Worm (Caenorhabditis elegans): Measurements from ENCODE around the gene C15F1.5.

C15F1.5 gene

DNA sequence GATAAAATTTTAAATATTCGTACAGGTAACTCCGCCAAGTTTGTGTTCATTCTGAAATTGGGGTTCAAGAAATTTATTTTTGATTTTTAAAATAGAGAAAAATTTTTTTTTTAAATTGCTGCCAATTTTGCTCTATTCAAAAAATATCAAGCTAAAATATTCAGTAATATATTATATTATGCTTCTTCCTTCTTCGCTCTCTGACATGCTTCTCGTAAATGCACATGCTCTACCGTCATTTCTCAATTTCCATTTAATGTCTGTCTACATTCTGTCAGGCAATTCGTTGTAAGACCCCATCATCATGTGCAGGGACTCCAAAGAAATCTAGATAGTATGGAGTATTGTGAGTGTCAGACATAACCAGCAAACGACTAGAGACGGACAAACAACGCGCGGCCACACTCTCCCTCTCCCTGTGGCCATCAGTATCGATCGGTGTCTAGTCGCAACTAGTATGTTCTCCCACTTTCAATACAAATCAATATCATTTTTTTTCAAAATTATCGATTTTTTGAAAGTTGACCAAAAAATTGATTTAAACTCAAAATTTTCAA lies 19.1 kb downstream of the C15F1.5 start, which contains the start of the genes malt-1 and ceh-38 (continued):
- TF ChIP-seq sptf-1 (tag; optimal IDR thresholded peaks at IDR 0.05) (no peak), ets-5 (GFP tag; IDR thresholded peaks at IDR 0.05) (no peak), isw-1 (GFP tag; IDR thresholded peaks at IDR 0.05) (peak; percentile 89), zag-1 (tag; optimal IDR thresholded peaks at IDR 0.05) (peak; percentile 96), lin-13 (GFP tag; optimal IDR thresholded peaks at IDR 0.05) (peak; percentile 96), xbp-1 (tag; optimal IDR thresholded peaks at IDR 0.05) (peak; percentile 93), F16B12.6 (tag; optimal IDR thresholded peaks at IDR 0.05) (peak; percentile 64), pag-3 (tag; optimal IDR thresholded peaks at IDR 0.05; ENCODE audit: borderline replicate concordance, insufficient read depth) (no peak), nhr-28 (tag; optimal IDR thresholded peaks at IDR 0.05) (no peak), sup-37 (GFP tag; optimal IDR thresholded peaks at IDR 0.05) (peak; percentile 74), hlh-4 (tag; optimal IDR thresholded peaks at IDR 0.05) (no peak), unc-130 (tag; optimal IDR thresholded peaks at IDR 0.05) (peak; percentile 32), irx-1 (tag; optimal IDR thresholded peaks at IDR 0.05) (peak; percentile 93), elt-3 (tag; optimal IDR thresholded peaks at IDR 0.05) (peak in 3 of 6 experiments; percentile 19 to 76 (median 75)), sox-4 (tag; optimal IDR thresholded peaks at IDR 0.05) (peak; percentile 76), blmp-1 (tag; optimal IDR thresholded peaks at IDR 0.05) (peak; percentile 86), ceh-63 (GFP tag; optimal IDR thresholded peaks at IDR 0.05) (peak; percentile 84), ceh-82 (tag; optimal IDR thresholded peaks at IDR 0.05) (peak; percentile 81 to 94 (median 84)), egl-13 (tag; optimal IDR thresholded peaks at IDR 0.05) (peak; percentile 88), ztf-4 (tag; optimal IDR thresholded peaks at IDR 0.05) (peak; percentile 94), fkh-8 (tag; optimal IDR thresholded peaks at IDR 0.05) (peak; percentile 97), hlh-17 (GFP tag; optimal IDR thresholded peaks at IDR 0.05; ENCODE audit: borderline replicate concordance) (no peak), lin-15B (tag; optimal IDR thresholded peaks at IDR 0.05) (peak; percentile 74), nhr-237 (tag; optimal IDR thresholded peaks at IDR 0.05) (peak; percentile 90), lsy-2 (tag; optimal IDR thresholded peaks at IDR 0.05) (peak; percentile 96 to 98), mab-9 (GFP tag; IDR thresholded peaks at IDR 0.05) (peak; percentile 80), lin-14 (GFP tag; optimal IDR thresholded peaks at IDR 0.05) (peak; percentile 98), aly-2 (tag; optimal IDR thresholded peaks at IDR 0.05) (peak; percentile 71), ztf-11 (tag; optimal IDR thresholded peaks at IDR 0.05) (peak in 1 of 2 experiments; percentile 87), efl-3 (GFP tag; optimal IDR thresholded peaks at IDR 0.05) (no peak), C04F5.9 (tag; optimal IDR thresholded peaks at IDR 0.05) (peak; percentile 99), fkh-10 (GFP tag; optimal IDR thresholded peaks at IDR 0.05) (peak; percentile 84), nhr-71 (tag; optimal IDR thresholded peaks at IDR 0.05) (peak; percentile 98), elt-2 (tag; optimal IDR thresholded peaks at IDR 0.05) (peak; percentile 86), dpl-1 (GFP tag; optimal IDR thresholded peaks at IDR 0.05) (peak; percentile 76 to 85 (median 84)), unc-98 (GFP tag; IDR thresholded peaks at IDR 0.05) (0 out of 2 replicates have a peak, but pooled peaks have one; percentile 4), unc-62 (GFP tag; optimal IDR thresholded peaks at IDR 0.05) (no peak), mep-1 (tag; optimal IDR thresholded peaks at IDR 0.05) (peak; percentile 97), mdl-1 (tag; optimal IDR thresholded peaks at IDR 0.05) (peak; percentile 77 to 97), nhr-85 (tag) (peak; percentile 97), tbx-2 (tag; optimal IDR thresholded peaks at IDR 0.05) (peak; percentile 96), ceh-8 (GFP tag; optimal IDR thresholded peaks at IDR 0.05) (peak; percentile 71), pqm-1 (tag; optimal IDR thresholded peaks at IDR 0.05) (no peak), fos-1 (tag; optimal IDR thresholded peaks at IDR 0.05) (peak; percentile 94), nhr-19 (GFP tag; conservative IDR thresholded peaks at IDR 0.05) (peak; percentile 92), nhr-77 (tag; optimal IDR thresholded peaks at IDR 0.05) (peak; percentile 96), ceh-90 (tag; optimal IDR thresholded peaks at IDR 0.05) (peak; percentile 45), fkh-4 (tag; optimal IDR thresholded peaks at IDR 0.05; ENCODE audit: borderline replicate concordance) (peak; percentile 67), nhr-84 (tag; optimal IDR thresholded peaks at IDR 0.05) (no peak), nhr-90 (tag; optimal IDR thresholded peaks at IDR 0.05; ENCODE audit: poor library complexity) (peak; percentile 89), unc-30 (tag; optimal IDR thresholded peaks at IDR 0.05) (peak; percentile 51), lin-39 (tag; optimal IDR thresholded peaks at IDR 0.05) (peak; percentile 94)

All from whole organism, L1 larva.